Fruit fly (Drosophila melanogaster) whole organism, embryonic: ENCODE results near the gene IM33.
A peak's percentile ranks its signal among the peaks of the same experiment; 100 is the strongest.

Experiments used
- ATbp ChIP-seq: fragments of 200-800 bp; sonication (Bioruptor generic); optimal IDR thresholded peaks from 2 replicates; lab custom pipeline; 2017; ENCODE audit warnings: missing biosample characterization, mild to moderate bottlenecking, missing genetic modification characterization, missing genetic modification reagents
- Asciz ChIP-seq: fragments of 200-800 bp; sonication (Bioruptor generic); optimal IDR thresholded peaks from 2 replicates; lab custom pipeline; 2017; ENCODE audit warnings: missing biosample characterization, mild to moderate bottlenecking, missing genetic modification characterization, missing genetic modification reagents
- CG11093 ChIP-seq: fragments of 200-800 bp; sonication (Bioruptor generic); IDR thresholded peaks from 3 replicates; pipeline ENCODE4 v1.3.6; 2022; ENCODE audit warnings: missing biosample characterization, missing genetic modification characterization
- CG12391 ChIP-seq: fragments of 200-800 bp; sonication (Bioruptor generic); optimal IDR thresholded peaks from 3 replicates; lab custom pipeline; 2018; ENCODE audit warnings: missing biosample characterization, mild to moderate bottlenecking, missing genetic modification characterization, moderate library complexity
- CG12659 ChIP-seq: fragments of 200-800 bp; sonication (Bioruptor generic); optimal IDR thresholded peaks from 3 replicates; lab custom pipeline; 2017; ENCODE audit warnings: mild to moderate bottlenecking, missing biosample characterization, missing genetic modification reagents, missing genetic modification characterization
- CG13287 ChIP-seq: fragments of 200-800 bp; sonication (Bioruptor generic); IDR thresholded peaks from 2 replicates; pipeline ENCODE4 v1.3.6; 2022; ENCODE audit warnings: missing biosample characterization, missing genetic modification characterization; ENCODE audit not compliant: partially characterized antibody
- CG17361 ChIP-seq: fragments of 200-800 bp; sonication (Bioruptor generic); IDR thresholded peaks from 3 replicates; pipeline ENCODE4 v1.3.6; 2022; ENCODE audit warnings: missing biosample characterization, missing genetic modification characterization
- CG18011 ChIP-seq: fragments of 200-800 bp; sonication (Bioruptor generic); optimal IDR thresholded peaks from 2 replicates; lab custom pipeline; 2017; ENCODE audit warnings: missing biosample characterization, missing genetic modification characterization, mild to moderate bottlenecking, moderate library complexity, missing genotype
- CG2120 ChIP-seq: fragments of 200-800 bp; sonication (Bioruptor generic); optimal IDR thresholded peaks from 3 replicates; lab custom pipeline; 2016; ENCODE audit warnings: missing biosample characterization, missing genetic modification characterization
- CG2129 ChIP-seq: fragments of 200-800 bp; sonication (Bioruptor generic); IDR thresholded peaks from 2 replicates; pipeline ENCODE4 v1.3.6; 2022; ENCODE audit warnings: missing biosample characterization, missing genetic modification characterization; ENCODE audit not compliant: partially characterized antibody
- CG2678 ChIP-seq: fragments of 200-800 bp; sonication (Bioruptor generic); optimal IDR thresholded peaks from 3 replicates; lab custom pipeline; 2019; ENCODE audit warnings: missing biosample characterization, mild to moderate bottlenecking, missing genetic modification characterization, moderate library complexity
- CG30403 ChIP-seq: fragments of 200-800 bp; sonication (Bioruptor generic); optimal IDR thresholded peaks from 3 replicates; lab custom pipeline; 2016; ENCODE audit warnings: missing biosample characterization, missing genetic modification characterization
- CG31388 ChIP-seq: fragments of 200-800 bp; sonication (Bioruptor generic); optimal IDR thresholded peaks from 2 replicates; lab custom pipeline; 2016; ENCODE audit warnings: missing biosample characterization, missing genetic modification characterization
- CG42726 ChIP-seq: fragments of 200-800 bp; sonication (Bioruptor generic); IDR thresholded peaks from 2 replicates; pipeline ENCODE4 v1.3.6; 2022; ENCODE audit warnings: missing biosample characterization, missing genetic modification characterization; ENCODE audit not compliant: partially characterized antibody
- CG7839 ChIP-seq: fragments of 200-800 bp; sonication (Bioruptor generic); optimal IDR thresholded peaks from 3 replicates; lab custom pipeline; 2018; ENCODE audit warnings: missing biosample characterization, mild to moderate bottlenecking, missing genetic modification characterization, moderate library complexity
- CG8089 ChIP-seq: fragments of 200-800 bp; sonication (Bioruptor generic); optimal IDR thresholded peaks from 3 replicates; lab custom pipeline; 2016; ENCODE audit warnings: missing biosample characterization, missing genetic modification characterization
- CTCF ChIP-seq: fragments of 200-800 bp; sonication (Bioruptor generic); optimal IDR thresholded peaks from 2 replicates; lab custom pipeline; 2017; ENCODE audit warnings: missing biosample characterization, mild to moderate bottlenecking, missing genetic modification characterization, moderate library complexity
- Chrac-16 ChIP-seq: fragments of 200-800 bp; sonication (Bioruptor generic); optimal IDR thresholded peaks from 3 replicates; lab custom pipeline; 2016; ENCODE audit warnings: missing biosample characterization, missing genetic modification characterization
- CoRest ChIP-seq: fragments of 200-800 bp; sonication (Bioruptor generic); optimal IDR thresholded peaks from 3 replicates; lab custom pipeline; 2018; ENCODE audit warnings: missing biosample characterization, mild to moderate bottlenecking, missing genetic modification characterization, moderate library complexity
- Doc3 ChIP-seq: fragments of 200-800 bp; sonication (Bioruptor generic); IDR thresholded peaks from 3 replicates; pipeline ENCODE4 v1.3.6; 2022; ENCODE audit warnings: missing biosample characterization, missing genetic modification characterization; ENCODE audit not compliant: partially characterized antibody
- E2f1 ChIP-seq: fragments of 200-800 bp; sonication (Bioruptor generic); IDR thresholded peaks from 2 replicates; pipeline ENCODE4 v1.3.6; 2022; ENCODE audit warnings: missing biosample characterization, missing genetic modification characterization
- Fer1 ChIP-seq: fragments of 200-800 bp; sonication (Bioruptor generic); optimal IDR thresholded peaks from 2 replicates; lab custom pipeline; 2017; ENCODE audit warnings: missing biosample characterization, mild to moderate bottlenecking, missing genetic modification characterization
- Fer2 ChIP-seq: fragments of 200-800 bp; sonication (Bioruptor generic); optimal IDR thresholded peaks from 2 replicates; lab custom pipeline; 2018; ENCODE audit warnings: missing biosample characterization, mild to moderate bottlenecking, missing genetic modification characterization, moderate library complexity
- Hand ChIP-seq: fragments of 200-800 bp; sonication (Bioruptor generic); optimal IDR thresholded peaks from 2 replicates; lab custom pipeline; 2017; ENCODE audit warnings: mild to moderate bottlenecking, missing biosample characterization, missing genetic modification reagents, missing genetic modification characterization
- Hmr ChIP-seq: fragments of 200-800 bp; sonication (Bioruptor generic); optimal IDR thresholded peaks from 3 replicates; lab custom pipeline; 2017; ENCODE audit warnings: mild to moderate bottlenecking, missing biosample characterization, missing genetic modification reagents, missing genetic modification characterization
- Opbp ChIP-seq: fragments of 200-800 bp; sonication (Bioruptor generic); IDR thresholded peaks from 3 replicates; pipeline ENCODE4 v1.3.6; 2022; ENCODE audit warnings: missing biosample characterization, missing genetic modification characterization; ENCODE audit not compliant: partially characterized antibody
- Ssrp ChIP-seq: fragments of 200-800 bp; sonication (Bioruptor generic); optimal IDR thresholded peaks from 2 replicates; lab custom pipeline; 2018; ENCODE audit warnings: missing biosample characterization, mild to moderate bottlenecking, missing genetic modification characterization, moderate library complexity
- Trl ChIP-seq, 3 experiments: fragments of >200 bp in 2 of 3; fragments of 200-800 bp in 1 of 3; sonication (Bioruptor generic) in 1 of 3; optimal IDR thresholded peaks; 2 replicates in 1 of 3; 3 replicates in 2 of 3; lab custom pipeline; 2016 to 2017; ENCODE audit warnings: missing biosample characterization in 1 of 3, missing genetic modification characterization in 1 of 3
- ac ChIP-seq: fragments of 200-800 bp; sonication (Bioruptor generic); optimal IDR thresholded peaks from 3 replicates; lab custom pipeline; 2017; ENCODE audit warnings: missing biosample characterization, mild to moderate bottlenecking, missing genetic modification characterization
- amos ChIP-seq: fragments of 200-800 bp; sonication (Bioruptor generic); IDR thresholded peaks from 2 replicates; pipeline ENCODE4 v1.3.6; 2022; ENCODE audit warnings: missing biosample characterization, missing genetic modification characterization; ENCODE audit not compliant: partially characterized antibody
- ap ChIP-seq: fragments of 200-800 bp; sonication (Bioruptor generic); IDR thresholded peaks from 2 replicates; pipeline ENCODE4 v1.3.6; 2022; ENCODE audit warnings: missing biosample characterization, missing genetic modification characterization
- br ChIP-seq: fragments of >200 bp; optimal IDR thresholded peaks from 2 replicates; lab custom pipeline; 2017
- chn ChIP-seq: fragments of 200-800 bp; sonication (Bioruptor generic); optimal IDR thresholded peaks from 2 replicates; lab custom pipeline; 2016; ENCODE audit warnings: missing biosample characterization, missing genetic modification characterization
- crc ChIP-seq: fragments of 200-800 bp; sonication (Bioruptor generic); optimal IDR thresholded peaks from 2 replicates; lab custom pipeline; 2016; ENCODE audit warnings: missing biosample characterization, missing genetic modification characterization
- crp ChIP-seq, 2 experiments: fragments of 200-800 bp; sonication (Bioruptor generic); optimal IDR thresholded peaks; 2 replicates in 1 of 2; 3 replicates in 1 of 2; lab custom pipeline; 2017; ENCODE audit warnings: missing biosample characterization in 2 of 2, missing genetic modification characterization in 2 of 2, mild to moderate bottlenecking in 1 of 2, moderate library complexity in 1 of 2
- eve ChIP-seq, 2 experiments: fragments of >200 bp; optimal IDR thresholded peaks; 2 replicates each; lab custom pipeline; 2017; ENCODE audit warnings: missing biosample characterization in 2 of 2, missing genetic modification characterization in 2 of 2
- eyg ChIP-seq: fragments of 200-800 bp; sonication (Bioruptor generic); optimal IDR thresholded peaks from 3 replicates; lab custom pipeline; 2016; ENCODE audit warnings: missing biosample characterization, missing genetic modification characterization
- gcm ChIP-seq: fragments of 200-800 bp; sonication (Bioruptor generic); optimal IDR thresholded peaks from 2 replicates; lab custom pipeline; 2019; ENCODE audit warnings: missing biosample characterization, mild to moderate bottlenecking, missing genetic modification characterization, moderate library complexity
- kay ChIP-seq: fragments of 200-800 bp; sonication (Bioruptor generic); optimal IDR thresholded peaks from 2 replicates; lab custom pipeline; 2016; ENCODE audit warnings: missing biosample characterization, missing genetic modification characterization
- lab ChIP-seq: fragments of 200-800 bp; sonication (Bioruptor generic); optimal IDR thresholded peaks from 3 replicates; lab custom pipeline; 2017; ENCODE audit warnings: missing biosample characterization, missing genetic modification characterization, mild to moderate bottlenecking, moderate library complexity, missing genetic modification reagents
- luna ChIP-seq: fragments of 200-800 bp; sonication (Bioruptor generic); optimal IDR thresholded peaks from 2 replicates; lab custom pipeline; 2016; ENCODE audit warnings: missing biosample characterization, missing genetic modification characterization
- nmo ChIP-seq: fragments of 200-800 bp; sonication (Bioruptor generic); optimal IDR thresholded peaks from 2 replicates; lab custom pipeline; 2018; ENCODE audit warnings: missing biosample characterization, mild to moderate bottlenecking, missing genetic modification characterization, moderate library complexity
- nom ChIP-seq: fragments of 200-800 bp; sonication (Bioruptor generic); optimal IDR thresholded peaks from 2 replicates; lab custom pipeline; 2017; ENCODE audit warnings: missing biosample characterization, missing genetic modification characterization, mild to moderate bottlenecking, moderate library complexity, missing genetic modification reagents
- p53 ChIP-seq: fragments of 200-800 bp; sonication (Bioruptor generic); optimal IDR thresholded peaks from 2 replicates; lab custom pipeline; 2016; ENCODE audit warnings: missing biosample characterization, missing genetic modification characterization
- schlank ChIP-seq: fragments of 200-800 bp; sonication (Bioruptor generic); optimal IDR thresholded peaks from 2 replicates; lab custom pipeline; 2018; ENCODE audit warnings: missing biosample characterization, mild to moderate bottlenecking, missing genetic modification characterization
- sisA ChIP-seq: fragments of 200-800 bp; sonication (Bioruptor generic); IDR thresholded peaks from 2 replicates; pipeline ENCODE4 v1.3.6; 2022; ENCODE audit warnings: missing biosample characterization, missing genetic modification characterization
- so ChIP-seq: fragments of 200-800 bp; sonication (Bioruptor generic); IDR thresholded peaks from 3 replicates; pipeline ENCODE4 v1.3.6; 2022; ENCODE audit warnings: missing biosample characterization, missing genetic modification characterization
- sob ChIP-seq: fragments of 200-800 bp; sonication (Bioruptor generic); IDR thresholded peaks from 2 replicates; pipeline ENCODE4 v1.3.6; 2022; ENCODE audit warnings: missing biosample characterization, missing genetic modification characterization
- wdn ChIP-seq: fragments of 200-800 bp; sonication (Bioruptor generic); IDR thresholded peaks from 2 replicates; pipeline ENCODE4 v1.3.6; 2022; ENCODE audit warnings: missing biosample characterization, missing genetic modification characterization
- z ChIP-seq: fragments of 200-800 bp; sonication (Bioruptor generic); IDR thresholded peaks from 3 replicates; pipeline ENCODE4 v1.3.6; 2022; ENCODE audit warnings: missing biosample characterization, missing genetic modification characterization

The IM33 gene

DNA sequence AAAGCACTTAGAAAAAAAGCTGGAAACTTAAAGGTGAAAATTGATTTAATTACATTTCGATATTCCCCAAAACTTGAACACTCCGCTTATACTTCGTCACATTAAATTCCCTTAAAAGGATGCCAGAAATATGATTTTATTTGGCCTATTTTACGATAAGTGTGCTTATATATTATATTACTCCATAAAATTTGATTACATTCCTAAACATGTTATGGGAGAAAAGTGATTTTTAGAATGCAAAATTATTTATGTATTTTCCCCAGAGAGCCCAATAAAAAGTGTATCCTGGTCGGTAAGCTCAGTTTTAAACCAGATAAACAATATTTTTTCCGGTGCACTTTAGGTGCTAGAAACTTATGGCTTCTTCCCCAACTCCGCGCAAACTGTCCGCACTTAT is 41.2 kb upstream of the IM33 start (continued):
- TF ChIP-seq z (GFP tag; lab: Robert Waterston, UW), result no peak
- TF ChIP-seq amos (GFP tag; lab: Robert Waterston, UW), result no peak
- no peak for TF ChIP-seq wdn (GFP tag; lab: Robert Waterston, UW)
- no peak for TF ChIP-seq crp (GFP tag; optimal IDR thresholded peaks at IDR 0.05; lab: Kevin White, UChicago)
- no peak for TF ChIP-seq so (GFP tag; lab: Robert Waterston, UW)
- no peak for TF ChIP-seq CG8089 (GFP tag; lab: Kevin White, UChicago)
- no peak for TF ChIP-seq CG2129 (GFP tag; lab: Robert Waterston, UW)
- no peak for TF ChIP-seq Opbp (GFP tag; lab: Robert Waterston, UW)
- peak; percentile 42 for TF ChIP-seq CG7839 (tag; lab: Kevin White, UChicago)
- no peak for TF ChIP-seq Ssrp (tag; lab: Kevin White, UChicago)
- no peak for TF ChIP-seq CG17361 (GFP tag; lab: Robert Waterston, UW)
- peak in 1 of 2 experiments; percentile 22 for TF ChIP-seq eve (GFP tag; optimal IDR thresholded peaks at IDR 0.05; lab: Kevin White, UChicago)
- TF ChIP-seq nmo, result no peak
- TF ChIP-seq kay (GFP tag; lab: Kevin White, UChicago), result no peak
- peak; percentile 11 for TF ChIP-seq lab (GFP tag; lab: Kevin White, UChicago)
- TF ChIP-seq nom (GFP tag; lab: Kevin White, UChicago), result no peak
- no peak for TF ChIP-seq sob (GFP tag; lab: Robert Waterston, UW)
- no peak for TF ChIP-seq CG13287 (GFP tag; lab: Robert Waterston, UW)
- no peak for TF ChIP-seq CTCF (GFP tag; lab: Kevin White, UChicago)
- TF ChIP-seq Doc3 (GFP tag; lab: Robert Waterston, UW), result no peak
- TF ChIP-seq Hmr, result peak; percentile 27
- no peak for TF ChIP-seq ap (GFP tag; lab: Robert Waterston, UW)
- TF ChIP-seq Trl (optimal IDR thresholded peaks at IDR 0.05; lab: Kevin White, UChicago), result no peak
- no peak for TF ChIP-seq Trl (GFP tag; optimal IDR thresholded peaks at IDR 0.05; lab: Kevin White, UChicago)
- TF ChIP-seq sisA, result no peak
- TF ChIP-seq CG18011 (GFP tag; lab: Kevin White, UChicago), result no peak
- no peak for TF ChIP-seq crc (GFP tag; lab: Kevin White, UChicago)
- no peak for TF ChIP-seq CG12391
- no peak for TF ChIP-seq CG42726 (GFP tag; lab: Robert Waterston, UW)
- TF ChIP-seq br, result no peak
- TF ChIP-seq p53 (GFP tag; lab: Kevin White, UChicago), result no peak
- no peak for TF ChIP-seq Fer1
- no peak for TF ChIP-seq Asciz (GFP tag; lab: Kevin White, UChicago)
- TF ChIP-seq CG12659 (GFP tag; lab: Kevin White, UChicago), result no peak
- no peak for TF ChIP-seq chn (GFP tag; lab: Kevin White, UChicago)
- no peak for TF ChIP-seq ac (GFP tag; lab: Kevin White, UChicago)
- no peak for TF ChIP-seq CG11093 (GFP tag; lab: Robert Waterston, UW)
- peak; percentile 51 for TF ChIP-seq CG2678 (tag; lab: Kevin White, UChicago)
- peak; percentile 14 for TF ChIP-seq CoRest (tag; lab: Kevin White, UChicago)
- TF ChIP-seq luna (GFP tag; lab: Kevin White, UChicago), result no peak
- no peak for TF ChIP-seq CG31388 (GFP tag; lab: Kevin White, UChicago)
- TF ChIP-seq ATbp (GFP tag; lab: Kevin White, UChicago), result no peak
- no peak for TF ChIP-seq Chrac-16 (GFP tag; lab: Kevin White, UChicago)
- TF ChIP-seq E2f1 (GFP tag; lab: Robert Waterston, UW), result no peak
- TF ChIP-seq CG30403 (GFP tag; lab: Kevin White, UChicago), result peak; percentile 7
- TF ChIP-seq eyg (GFP tag; lab: Kevin White, UChicago), result no peak
- TF ChIP-seq Fer2 (tag; lab: Kevin White, UChicago), result no peak
- TF ChIP-seq schlank (tag; lab: Kevin White, UChicago), result no peak
- TF ChIP-seq gcm (GFP tag; lab: Kevin White, UChicago), result no peak
- peak; percentile 25 for TF ChIP-seq Hand (GFP tag; lab: Kevin White, UChicago)
- TF ChIP-seq CG2120 (GFP tag; lab: Kevin White, UChicago), result peak; percentile 43
